Worm (Caenorhabditis elegans) whole organism, late embryonic: ENCODE data around the gene Y102E9.5.

Experiments used
- F13H6.1 ChIP-seq: sonication (generic microtip); optimal IDR thresholded peaks from 2 replicates; lab custom pipeline; 2016; ENCODE audit warnings: missing genetic modification characterization, missing compliant biosample characterization
- ama-1 ChIP-seq: fragments of 150-350 bp; optimal IDR thresholded peaks from 2 replicates; lab custom pipeline; 2014
- hlh-30 ChIP-seq: sonication (generic microtip); optimal IDR thresholded peaks from 2 replicates; lab custom pipeline; 2017; ENCODE audit warnings: antibody characterized with exemption, missing genetic modification characterization, missing compliant biosample characterization; ENCODE audit not compliant: insufficient read depth
- lim-6 ChIP-seq: sonication (generic microtip); optimal IDR thresholded peaks from 2 replicates; lab custom pipeline; 2016; ENCODE audit warnings: missing genetic modification characterization, missing compliant biosample characterization
- odd-2 ChIP-seq: sonication (generic microtip); optimal IDR thresholded peaks from 2 replicates; lab custom pipeline; 2017; ENCODE audit warnings: antibody characterized with exemption, mild to moderate bottlenecking, missing genetic modification characterization, missing compliant biosample characterization
- pha-4 ChIP-seq: fragments of 150-350 bp; optimal IDR thresholded peaks from 2 replicates; lab custom pipeline; 2018; ENCODE audit warnings: missing biosample characterization, missing genetic modification reagents, missing genetic modification characterization
- sox-4 ChIP-seq: sonication (generic microtip); optimal IDR thresholded peaks from 2 replicates; lab custom pipeline; 2017; ENCODE audit warnings: mild to moderate bottlenecking, missing genetic modification characterization, inconsistent platforms, missing compliant biosample characterization

DNA sequence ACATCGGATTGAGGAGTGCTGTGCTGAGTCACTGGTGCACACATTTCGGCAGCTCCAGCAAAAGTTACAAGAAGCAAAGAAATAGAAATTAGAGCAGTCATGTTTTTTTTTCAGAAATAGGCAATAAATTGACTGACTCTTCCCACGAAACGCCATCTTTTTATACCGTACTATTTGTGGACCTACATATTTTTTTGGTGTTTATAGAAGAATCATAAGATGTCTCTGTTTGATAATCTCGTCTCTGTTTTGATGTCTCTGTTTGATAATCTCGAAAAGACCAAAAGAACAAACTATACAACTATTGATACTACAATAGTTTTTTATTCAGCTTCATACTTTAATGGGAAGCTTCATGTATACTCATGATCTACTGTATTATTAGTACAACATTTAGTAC, 4.3 kb upstream of the Y102E9.5 start, which contains the start of gene Y102E9.3:
- no peak for TF ChIP-seq lim-6 (tag; lab: Kevin White, UChicago)
- TF ChIP-seq ama-1 = no peak
- no peak for TF ChIP-seq pha-4 (tag; lab: Kevin White, UChicago)
- no peak for TF ChIP-seq sox-4 (tag; lab: Kevin White, UChicago)
- no peak for TF ChIP-seq F13H6.1
- TF ChIP-seq odd-2 (tag; lab: Kevin White, UChicago) = no peak
- no peak for TF ChIP-seq hlh-30 (tag; lab: Kevin White, UChicago)
